Fruit fly (Drosophila melanogaster) whole organism, embryonic: ENCODE measurements around the gene Rbbp5.

Source experiments
- BtbVII ChIP-seq: fragments of 200-800 bp; sonication (Bioruptor generic); optimal IDR thresholded peaks from 3 replicates; lab custom pipeline; 2017; ENCODE audit warnings: missing biosample characterization, mild to moderate bottlenecking, missing genetic modification characterization
- CG10654 ChIP-seq: fragments of 200-800 bp; sonication (Bioruptor generic); optimal IDR thresholded peaks from 2 replicates; lab custom pipeline; 2016; ENCODE audit warnings: missing biosample characterization, missing genetic modification characterization
- CG12236 ChIP-seq: fragments of 200-800 bp; sonication (Bioruptor generic); optimal IDR thresholded peaks from 2 replicates; lab custom pipeline; 2016; ENCODE audit warnings: missing biosample characterization, missing genetic modification characterization
- CG14860 ChIP-seq: fragments of 200-800 bp; sonication (Bioruptor generic); IDR thresholded peaks from 3 replicates; pipeline ENCODE4 v1.3.6; 2022; ENCODE audit warnings: missing biosample characterization, missing genetic modification characterization; ENCODE audit not compliant: partially characterized antibody
- CG15073 ChIP-seq: fragments of 200-800 bp; sonication (Bioruptor generic); optimal IDR thresholded peaks from 2 replicates; lab custom pipeline; 2016; ENCODE audit warnings: missing biosample characterization, missing genetic modification characterization
- CG16779 ChIP-seq: fragments of 200-800 bp; sonication (Bioruptor generic); IDR thresholded peaks from 2 replicates; pipeline ENCODE4 v1.3.6; 2022; ENCODE audit warnings: missing biosample characterization, missing genetic modification characterization
- CG17186 ChIP-seq: fragments of 200-800 bp; sonication (Bioruptor generic); optimal IDR thresholded peaks from 3 replicates; lab custom pipeline; 2017; ENCODE audit warnings: missing biosample characterization, missing genetic modification reagents, missing genetic modification characterization
- CG1832 ChIP-seq: fragments of 200-800 bp; sonication (Bioruptor generic); optimal IDR thresholded peaks from 2 replicates; lab custom pipeline; 2017; ENCODE audit warnings: missing biosample characterization, mild to moderate bottlenecking, missing genetic modification characterization, inconsistent platforms
- CG2712 ChIP-seq: fragments of 200-800 bp; optimal IDR thresholded peaks from 3 replicates; lab custom pipeline; 2019; ENCODE audit warnings: missing biosample characterization, mild to moderate bottlenecking, missing genetic modification characterization, moderate library complexity
- CG30431 ChIP-seq: fragments of 200-800 bp; sonication (Bioruptor generic); optimal IDR thresholded peaks from 2 replicates; lab custom pipeline; 2017; ENCODE audit warnings: missing biosample characterization, missing genetic modification characterization
- CG3163 ChIP-seq: fragments of 200-800 bp; sonication (Bioruptor generic); optimal IDR thresholded peaks from 3 replicates; lab custom pipeline; 2016; ENCODE audit warnings: missing biosample characterization, missing genetic modification characterization
- CG34422 ChIP-seq: fragments of 200-800 bp; sonication (Bioruptor generic); IDR thresholded peaks from 3 replicates; pipeline ENCODE4 v1.3.6; 2022; ENCODE audit warnings: missing biosample characterization, missing genetic modification characterization
- CG3726 ChIP-seq: fragments of 200-800 bp; sonication (Bioruptor generic); IDR thresholded peaks from 3 replicates; pipeline ENCODE4, ENCODE4 v1.3.6; 2022; ENCODE audit warnings: missing biosample characterization, missing genetic modification characterization
- CG4730 ChIP-seq: fragments of 200-800 bp; sonication (Bioruptor generic); IDR thresholded peaks from 2 replicates; pipeline ENCODE4 v1.3.6; 2022; ENCODE audit warnings: missing biosample characterization, missing genetic modification characterization
- CG4820 ChIP-seq: fragments of 200-800 bp; sonication (Bioruptor generic); optimal IDR thresholded peaks from 3 replicates; lab custom pipeline; 2016; ENCODE audit warnings: missing biosample characterization, missing genetic modification characterization
- CG4854 ChIP-seq: fragments of 200-800 bp; sonication (Bioruptor generic); optimal IDR thresholded peaks from 2 replicates; lab custom pipeline; 2016; ENCODE audit warnings: missing biosample characterization, missing genetic modification characterization, inconsistent platforms
- CG5245 ChIP-seq: fragments of 200-800 bp; sonication (Bioruptor generic); optimal IDR thresholded peaks from 3 replicates; lab custom pipeline; 2016; ENCODE audit warnings: missing biosample characterization, missing genetic modification characterization
- CG5953 ChIP-seq: fragments of 200-800 bp; sonication (Bioruptor generic); IDR thresholded peaks from 2 replicates; pipeline ENCODE4 v1.3.6; 2022; ENCODE audit warnings: missing biosample characterization, missing genetic modification characterization
- CG6854 ChIP-seq: fragments of 200-800 bp; sonication (Bioruptor generic); optimal IDR thresholded peaks from 3 replicates; lab custom pipeline; 2017; ENCODE audit warnings: missing biosample characterization, mild to moderate bottlenecking, missing genetic modification characterization
- CG8359 ChIP-seq: fragments of 200-800 bp; sonication (Bioruptor generic); optimal IDR thresholded peaks from 2 replicates; lab custom pipeline; 2017; ENCODE audit warnings: missing biosample characterization, mild to moderate bottlenecking, missing genetic modification characterization, borderline replicate concordance
- CG8478 ChIP-seq: fragments of >200 bp; optimal IDR thresholded peaks from 2 replicates; lab custom pipeline; 2018
- CG9437 ChIP-seq: fragments of 200-800 bp; sonication (Bioruptor generic); optimal IDR thresholded peaks from 2 replicates; lab custom pipeline; 2018; ENCODE audit warnings: missing biosample characterization, mild to moderate bottlenecking, missing genetic modification characterization
- CG9727 ChIP-seq: fragments of 200-800 bp; sonication (Bioruptor generic); optimal IDR thresholded peaks from 3 replicates; lab custom pipeline; 2017; ENCODE audit warnings: missing biosample characterization, mild to moderate bottlenecking, missing genetic modification characterization
- CoRest ChIP-seq: fragments of 200-800 bp; sonication (Bioruptor generic); optimal IDR thresholded peaks from 3 replicates; lab custom pipeline; 2018; ENCODE audit warnings: missing biosample characterization, mild to moderate bottlenecking, missing genetic modification characterization, moderate library complexity
- Elba2 ChIP-seq: fragments of 200-800 bp; sonication (Bioruptor generic); optimal IDR thresholded peaks from 3 replicates; lab custom pipeline; 2016; ENCODE audit warnings: missing biosample characterization, missing genetic modification characterization
- Hey ChIP-seq: fragments of 200-800 bp; sonication (Bioruptor generic); optimal IDR thresholded peaks from 3 replicates; lab custom pipeline; 2018; ENCODE audit warnings: missing biosample characterization, mild to moderate bottlenecking, missing genetic modification characterization
- Hmr ChIP-seq: fragments of 200-800 bp; sonication (Bioruptor generic); optimal IDR thresholded peaks from 3 replicates; lab custom pipeline; 2017; ENCODE audit warnings: mild to moderate bottlenecking, missing biosample characterization, missing genetic modification reagents, missing genetic modification characterization
- Hr51 ChIP-seq, 2 experiments: fragments of 200-800 bp; sonication (Bioruptor generic); optimal IDR thresholded peaks; 2 replicates in 1 of 2; 3 replicates in 1 of 2; lab custom pipeline; 2016 to 2018; ENCODE audit warnings: missing biosample characterization in 2 of 2, missing genetic modification characterization in 2 of 2, mild to moderate bottlenecking in 1 of 2, moderate library complexity in 1 of 2
- MTF-1 ChIP-seq: fragments of 200-800 bp; sonication (Bioruptor generic); optimal IDR thresholded peaks from 2 replicates; lab custom pipeline; 2018; ENCODE audit warnings: missing biosample characterization, mild to moderate bottlenecking, missing genetic modification characterization, borderline replicate concordance
- Mes4 ChIP-seq: fragments of 200-800 bp; sonication (Bioruptor generic); optimal IDR thresholded peaks from 2 replicates; lab custom pipeline; 2016; ENCODE audit warnings: missing biosample characterization, missing genetic modification characterization
- Nf-YB ChIP-seq: fragments of 200-800 bp; sonication (Bioruptor generic); optimal IDR thresholded peaks from 3 replicates; lab custom pipeline; 2019; ENCODE audit warnings: missing biosample characterization, mild to moderate bottlenecking, missing genetic modification characterization, moderate library complexity
- Poxn ChIP-seq: fragments of 200-800 bp; sonication (Bioruptor generic); IDR thresholded peaks from 2 replicates; pipeline ENCODE4 v1.3.6; 2022; ENCODE audit warnings: missing biosample characterization, missing genetic modification characterization
- Side ChIP-seq: fragments of 200-800 bp; sonication (Bioruptor generic); optimal IDR thresholded peaks from 2 replicates; lab custom pipeline; 2016; ENCODE audit warnings: missing biosample characterization, missing genetic modification characterization
- Sox100B ChIP-seq: fragments of 200-800 bp; sonication (Bioruptor generic); optimal IDR thresholded peaks from 3 replicates; lab custom pipeline; 2018; ENCODE audit warnings: missing biosample characterization, mild to moderate bottlenecking, missing genetic modification characterization
- ara ChIP-seq: fragments of 200-800 bp; sonication (Bioruptor generic); IDR thresholded peaks from 2 replicates; pipeline ENCODE4 v1.3.6; 2022; ENCODE audit warnings: missing biosample characterization, missing genetic modification characterization
- bsh ChIP-seq, 2 experiments: fragments of 200-800 bp; sonication (Bioruptor generic); optimal IDR thresholded peaks; 2 replicates each; lab custom pipeline; 2017 to 2018; ENCODE audit warnings: mild to moderate bottlenecking in 2 of 2, missing biosample characterization in 2 of 2, missing genetic modification characterization in 2 of 2, moderate library complexity in 1 of 2
- crp ChIP-seq, 2 experiments: fragments of 200-800 bp; sonication (Bioruptor generic); optimal IDR thresholded peaks; 2 replicates in 1 of 2; 3 replicates in 1 of 2; lab custom pipeline; 2017; ENCODE audit warnings: missing biosample characterization in 2 of 2, missing genetic modification characterization in 2 of 2, mild to moderate bottlenecking in 1 of 2, moderate library complexity in 1 of 2
- hbn ChIP-seq: fragments of 200-800 bp; sonication (Bioruptor generic); IDR thresholded peaks from 2 replicates; pipeline ENCODE4 v1.3.6; 2022; ENCODE audit warnings: missing biosample characterization, missing genetic modification characterization; ENCODE audit not compliant: partially characterized antibody
- jumu ChIP-seq: fragments of 200-800 bp; sonication (Bioruptor generic); optimal IDR thresholded peaks from 3 replicates; lab custom pipeline; 2016; ENCODE audit warnings: missing biosample characterization, missing genetic modification characterization
- kay ChIP-seq: fragments of 200-800 bp; sonication (Bioruptor generic); optimal IDR thresholded peaks from 2 replicates; lab custom pipeline; 2016; ENCODE audit warnings: missing biosample characterization, missing genetic modification characterization
- kni ChIP-seq: fragments of 200-800 bp; sonication (Bioruptor generic); optimal IDR thresholded peaks from 3 replicates; lab custom pipeline; 2017; ENCODE audit warnings: mild to moderate bottlenecking, missing biosample characterization, missing genetic modification reagents, missing genetic modification characterization
- luna ChIP-seq: fragments of 200-800 bp; sonication (Bioruptor generic); optimal IDR thresholded peaks from 2 replicates; lab custom pipeline; 2016; ENCODE audit warnings: missing biosample characterization, missing genetic modification characterization
- mirr ChIP-seq: fragments of 200-800 bp; sonication (Bioruptor generic); optimal IDR thresholded peaks from 3 replicates; lab custom pipeline; 2018; ENCODE audit warnings: missing biosample characterization, mild to moderate bottlenecking, missing genetic modification characterization
- pho ChIP-seq: fragments of 200-800 bp; sonication (Bioruptor generic); optimal IDR thresholded peaks from 2 replicates; lab custom pipeline; 2016; ENCODE audit warnings: missing biosample characterization, missing genetic modification characterization
- row ChIP-seq: fragments of 200-800 bp; sonication (Bioruptor generic); IDR thresholded peaks from 3 replicates; pipeline ENCODE4 v1.3.6; 2022; ENCODE audit warnings: missing biosample characterization, missing genetic modification characterization
- sens ChIP-seq: fragments of 200-800 bp; sonication (Bioruptor generic); peaks from one replicate; lab custom pipeline; 2016; ENCODE audit warnings: missing biosample characterization, missing genetic modification characterization
- slou ChIP-seq: fragments of 200-800 bp; sonication (Bioruptor generic); optimal IDR thresholded peaks from 3 replicates; lab custom pipeline; 2016; ENCODE audit warnings: missing biosample characterization, missing genetic modification characterization
- tin ChIP-seq: fragments of 200-800 bp; sonication (Bioruptor generic); optimal IDR thresholded peaks from 3 replicates; lab custom pipeline; 2016; ENCODE audit warnings: missing biosample characterization, missing genetic modification characterization
- wdn ChIP-seq: fragments of 200-800 bp; sonication (Bioruptor generic); IDR thresholded peaks from 2 replicates; pipeline ENCODE4 v1.3.6; 2022; ENCODE audit warnings: missing biosample characterization, missing genetic modification characterization

Rbbp5 gene

dm6 chr3L:20384086-20384810 lies 36.5 kb upstream of the Rbbp5 start, which contains the start of the genes CG5498 and fbl (continued):
- TF ChIP-seq crp (GFP tag; optimal IDR thresholded peaks at IDR 0.05; lab: Kevin White, UChicago) (peak; percentile 21 to 88), CG4854 (GFP tag; lab: Kevin White, UChicago) (peak; percentile 16), ara (GFP tag; lab: Robert Waterston, UW) (0 out of 2 replicates have a peak, but pooled peaks have one; percentile 4), kni (GFP tag; lab: Kevin White, UChicago) (peak; percentile 32), CG8478 (lab: Kevin White, UChicago) (no peak), mirr (GFP tag; lab: Kevin White, UChicago) (peak; percentile 6), CG17186 (GFP tag; lab: Kevin White, UChicago) (no peak), Elba2 (GFP tag; lab: Kevin White, UChicago) (no peak), CG34422 (0 out of 3 replicates have a peak, but pooled peaks have one; percentile 23), Hey (tag; lab: Kevin White, UChicago) (no peak), CG16779 (GFP tag; lab: Robert Waterston, UW) (no peak), Nf-YB (GFP tag; lab: Kevin White, UChicago) (no peak), CG15073 (GFP tag; lab: Kevin White, UChicago) (peak; percentile 24), row (GFP tag; lab: Robert Waterston, UW) (peak; percentile 56), CG14860 (no peak), hbn (GFP tag; lab: Robert Waterston, UW) (peak; percentile 38; the same call in 1 of the 2 replicates), CG30431 (GFP tag; lab: Kevin White, UChicago) (no peak), tin (GFP tag; lab: Kevin White, UChicago) (peak; percentile 46), wdn (GFP tag; lab: Robert Waterston, UW) (no peak), CG6854 (GFP tag; lab: Kevin White, UChicago) (no peak), CG3163 (no peak), Hr51 (GFP tag; optimal IDR thresholded peaks at IDR 0.05; lab: Kevin White, UChicago) (peak; percentile 57 to 70), MTF-1 (GFP tag; lab: Kevin White, UChicago) (no peak), BtbVII (GFP tag; lab: Kevin White, UChicago) (peak; percentile 52), kay (GFP tag; lab: Kevin White, UChicago) (peak; percentile 35), CG5953 (GFP tag; lab: Robert Waterston, UW) (no peak), CG5245 (peak; percentile 56), Hmr (GFP tag; lab: Kevin White, UChicago) (peak; percentile 78), luna (GFP tag; lab: Kevin White, UChicago) (no peak), CG4730 (GFP tag; lab: Robert Waterston, UW) (no peak), CoRest (tag; lab: Kevin White, UChicago) (peak; percentile 80), CG9727 (GFP tag; lab: Kevin White, UChicago) (peak; percentile 65), sens (GFP tag; lab: Kevin White, UChicago) (peak; percentile 82), CG8359 (GFP tag; lab: Kevin White, UChicago) (no peak), jumu (peak; percentile 35), Poxn (no peak), CG1832 (GFP tag; lab: Kevin White, UChicago) (no peak), CG2712 (tag; lab: Kevin White, UChicago) (peak; percentile 78), bsh (GFP tag; optimal IDR thresholded peaks at IDR 0.05; lab: Kevin White, UChicago) (peak in 1 of 2 experiments; percentile 49), CG3726 (GFP tag; lab: Robert Waterston, UW) (no peak), CG4820 (GFP tag; lab: Kevin White, UChicago) (peak; percentile 50), slou (peak; percentile 20), Sox100B (peak; percentile 73), CG9437 (GFP tag; lab: Kevin White, UChicago) (peak; percentile 52), CG10654 (GFP tag; lab: Kevin White, UChicago) (peak; percentile 62), CG12236 (GFP tag; lab: Kevin White, UChicago) (no peak), Side (peak; percentile 18), pho (peak; percentile 38), Mes4 (peak; percentile 6)
